Fruit fly (Drosophila melanogaster): ENCODE data around the gene PNKP.

dm6 chr3R:8313038-8313437 is 30.3 kb downstream of the PNKP start, which contains the start of gene CG7483:
- TF ChIP-seq N (GFP tag; optimal IDR thresholded peaks at IDR 0.05) = no peak
- TF ChIP-seq Hr78 (GFP tag; optimal IDR thresholded peaks at IDR 0.05) = no peak
- no peak for TF ChIP-seq CrebA (GFP tag; optimal IDR thresholded peaks at IDR 0.05; ENCODE audit: borderline replicate concordance)
- no peak for TF ChIP-seq pan (optimal IDR thresholded peaks at IDR 0.05)
- no peak for TF ChIP-seq Mio (GFP tag; optimal IDR thresholded peaks at IDR 0.05)
- TF ChIP-seq br (GFP tag; optimal IDR thresholded peaks at IDR 0.05) = no peak
- TF ChIP-seq jim (GFP tag; optimal IDR thresholded peaks at IDR 0.05) = no peak
- no peak for TF ChIP-seq sv (GFP tag; optimal IDR thresholded peaks at IDR 0.05)
- TF ChIP-seq woc (GFP tag; optimal IDR thresholded peaks at IDR 0.05) = no peak
- no peak for TF ChIP-seq Myc (optimal IDR thresholded peaks at IDR 0.05)
- TF ChIP-seq GATAd (GFP tag; optimal IDR thresholded peaks at IDR 0.05) = no peak
- TF ChIP-seq CG32264 (GFP tag; optimal IDR thresholded peaks at IDR 0.05) = no peak
- no peak for TF ChIP-seq dsf (GFP tag; optimal IDR thresholded peaks at IDR 0.05; ENCODE audit: borderline replicate concordance)
